Worm (Caenorhabditis elegans): Measurements from ENCODE around the gene srh-286.

ce11 chrV:17845370-17845967 lies 1.5 kb upstream of the srh-286 start:
- TF ChIP-seq him-1 (tag; optimal IDR thresholded peaks at IDR 0.05): no peak
- TF ChIP-seq W03F9.2 (tag; optimal IDR thresholded peaks at IDR 0.05): no peak

All from whole organism, L4/young adult.